Worm (Caenorhabditis elegans) whole organism, L4 larva: ENCODE data around the gene srw-102.

Experiments
- ZK546.5 ChIP-seq, 2 experiments: sonication (generic microtip); optimal IDR thresholded peaks; 2 replicates each; lab custom pipeline; 2017; ENCODE audit warnings: missing biosample characterization in 2 of 2, missing genetic modification characterization in 2 of 2
- aha-1 ChIP-seq: fragments of 150-350 bp; peaks from one replicate; lab custom pipeline; 2014; ENCODE audit warnings: missing biosample characterization, missing genetic modification characterization
- attf-4 ChIP-seq: sonication (generic microtip); optimal IDR thresholded peaks from 3 replicates; lab custom pipeline; 2017; ENCODE audit warnings: missing biosample characterization, missing genetic modification characterization
- ceh-20 ChIP-seq: fragments of 200-800 bp; sonication (Bioruptor generic); IDR thresholded peaks from 2 replicates; pipeline ENCODE4 v1.3.6; 2022; ENCODE audit warnings: missing genetic modification reagents, missing genetic modification characterization, missing compliant biosample characterization
- daf-16 ChIP-seq, 3 experiments: sonication (generic microtip); optimal IDR thresholded peaks; 2 replicates each; lab custom pipeline; 2016 to 2017; ENCODE audit warnings: missing genetic modification characterization in 3 of 3, missing genetic modification reagents in 3 of 3, mild to moderate bottlenecking in 2 of 3, missing compliant biosample characterization in 2 of 3, missing biosample characterization in 1 of 3, moderate library complexity in 1 of 3
- dmd-6 ChIP-seq: fragments of 200-800 bp; sonication (Bioruptor generic); IDR thresholded peaks from 2 replicates; pipeline ENCODE4 v1.3.6; 2022; ENCODE audit warnings: missing genetic modification reagents, missing genetic modification characterization, missing compliant biosample characterization
- dmd-8 ChIP-seq: fragments of 200-800 bp; sonication (Bioruptor generic); IDR thresholded peaks from 2 replicates; pipeline ENCODE4 v1.3.6; 2022; ENCODE audit warnings: missing genetic modification characterization, missing compliant biosample characterization
- egl-27 ChIP-seq: sonication (generic microtip); optimal IDR thresholded peaks from 3 replicates; lab custom pipeline; 2017; ENCODE audit warnings: missing biosample characterization, missing genetic modification reagents, missing genetic modification characterization
- egl-43 ChIP-seq: fragments of 200-800 bp; sonication (Bioruptor generic); IDR thresholded peaks from 2 replicates; pipeline ENCODE4 v1.3.6; 2022; ENCODE audit warnings: missing genetic modification reagents, missing genetic modification characterization, missing compliant biosample characterization
- fkh-10 ChIP-seq: fragments of 150-350 bp; optimal IDR thresholded peaks from 2 replicates; lab custom pipeline; 2014; ENCODE audit warnings: missing biosample characterization, missing genetic modification reagents, missing genetic modification characterization
- hlh-11 ChIP-seq: fragments of 200-800 bp; sonication (Bioruptor generic); optimal IDR thresholded peaks from 2 replicates; lab custom pipeline; 2018; ENCODE audit warnings: mild to moderate bottlenecking, missing genetic modification characterization, missing compliant biosample characterization
- hlh-30 ChIP-seq: sonication (generic microtip); optimal IDR thresholded peaks from 2 replicates; lab custom pipeline; 2017; ENCODE audit warnings: antibody characterized with exemption, mild to moderate bottlenecking, missing genetic modification characterization, missing compliant biosample characterization; ENCODE audit not compliant: insufficient read depth
- lim-7 ChIP-seq: fragments of 200-800 bp; sonication (Bioruptor generic); IDR thresholded peaks from 2 replicates; pipeline ENCODE4 v1.3.6; 2022; ENCODE audit warnings: missing genetic modification characterization, missing compliant biosample characterization
- lin-1 ChIP-seq: fragments of 200-800 bp; sonication (Bioruptor generic); IDR thresholded peaks from 2 replicates; pipeline ENCODE4 v1.3.6; 2022; ENCODE audit warnings: missing genetic modification reagents, missing genetic modification characterization, missing compliant biosample characterization
- lin-39 ChIP-seq: fragments of 150-350 bp; optimal IDR thresholded peaks from 2 replicates; lab custom pipeline; 2014; ENCODE audit warnings: missing biosample characterization, missing genetic modification reagents, missing genetic modification characterization
- madf-5 ChIP-seq, 2 experiments: fragments of 200-800 bp; sonication (Bioruptor generic); IDR thresholded peaks; 2 replicates each; pipeline ENCODE4 v1.3.6; 2022; ENCODE audit warnings: missing compliant biosample characterization in 2 of 2, missing genetic modification characterization in 2 of 2
- mep-1 ChIP-seq: fragments of 150-350 bp; sonication (generic microtip); optimal IDR thresholded peaks from 3 replicates; lab custom pipeline; 2014; ENCODE audit warnings: missing biosample characterization, missing genetic modification characterization
- nhr-10 ChIP-seq: fragments of 150-350 bp; optimal IDR thresholded peaks from 2 replicates; lab custom pipeline; 2014; ENCODE audit warnings: missing biosample characterization, missing genetic modification characterization
- nhr-11 ChIP-seq: fragments of 150-350 bp; optimal IDR thresholded peaks from 2 replicates; lab custom pipeline; 2014; ENCODE audit warnings: missing biosample characterization, missing genetic modification characterization
- nhr-111 ChIP-seq: fragments of 200-800 bp; sonication (Bioruptor generic); optimal IDR thresholded peaks from 2 replicates; lab custom pipeline; 2018; ENCODE audit warnings: mild to moderate bottlenecking, missing genetic modification characterization, missing compliant biosample characterization
- nhr-28 ChIP-seq: fragments of 150-350 bp; optimal IDR thresholded peaks from 2 replicates; lab custom pipeline; 2014; ENCODE audit warnings: missing biosample characterization, missing genetic modification characterization
- nhr-48 ChIP-seq: sonication (generic microtip); optimal IDR thresholded peaks from 2 replicates; lab custom pipeline; 2016; ENCODE audit warnings: mild to moderate bottlenecking, missing genetic modification characterization, missing compliant biosample characterization
- nhr-6 ChIP-seq: fragments of 150-350 bp; optimal IDR thresholded peaks from 2 replicates; lab custom pipeline; 2014; ENCODE audit warnings: missing biosample characterization, missing genetic modification characterization
- nhr-77 ChIP-seq: fragments of 150-350 bp; optimal IDR thresholded peaks from 2 replicates; lab custom pipeline; 2014; ENCODE audit warnings: missing biosample characterization, missing genetic modification characterization
- php-3 ChIP-seq: fragments of 200-800 bp; sonication (Bioruptor generic); IDR thresholded peaks from 2 replicates; pipeline ENCODE4 v1.3.6; 2022; ENCODE audit warnings: missing genetic modification reagents, missing genetic modification characterization, missing compliant biosample characterization
- pqm-1 ChIP-seq: sonication (generic microtip); optimal IDR thresholded peaks from 2 replicates; lab custom pipeline; 2017; ENCODE audit warnings: missing biosample characterization, missing genetic modification characterization
- saeg-2 ChIP-seq: fragments of 200-800 bp; sonication (Bioruptor generic); IDR thresholded peaks from 2 replicates; pipeline ENCODE4 v1.3.6; 2022; ENCODE audit warnings: missing genetic modification reagents, missing genetic modification characterization, missing compliant biosample characterization
- snpc-1.2 ChIP-seq: fragments of 200-800 bp; sonication (Bioruptor generic); IDR thresholded peaks from 2 replicates; pipeline ENCODE4 v1.3.6; 2022; ENCODE audit warnings: missing genetic modification reagents, missing genetic modification characterization, missing compliant biosample characterization
- snpc-4 ChIP-seq: fragments of 150-350 bp; optimal IDR thresholded peaks from 2 replicates; lab custom pipeline; 2014; ENCODE audit warnings: missing biosample characterization, missing genetic modification characterization
- tra-1 ChIP-seq: fragments of 200-800 bp; sonication (Bioruptor generic); IDR thresholded peaks from 2 replicates; pipeline ENCODE4 v1.3.6; 2022; ENCODE audit warnings: missing genetic modification reagents, missing genetic modification characterization, missing compliant biosample characterization
- unc-62 ChIP-seq, 3 experiments: fragments of 150-350 bp in 1 of 3; sonication (generic microtip); optimal IDR thresholded peaks in 2 of 3; peaks in 1 of 3; 1 replicate in 1 of 3; 2 replicates in 2 of 3; lab custom pipeline; 2014 to 2017; ENCODE audit warnings: missing biosample characterization in 3 of 3, missing genetic modification characterization in 3 of 3, missing genetic modification reagents in 3 of 3, missing genotype in 1 of 3
- zag-1 ChIP-seq: fragments of 150-350 bp; optimal IDR thresholded peaks from 2 replicates; lab custom pipeline; 2014; ENCODE audit warnings: missing biosample characterization, missing genetic modification characterization
- zfp-3 ChIP-seq: fragments of 200-800 bp; sonication (Bioruptor generic); conservative IDR thresholded peaks from 2 replicates; pipeline ENCODE4 v1.3.6; 2022; ENCODE audit warnings: missing genetic modification reagents, missing genetic modification characterization, missing compliant biosample characterization
- zip-2 ChIP-seq: fragments of 150-350 bp; optimal IDR thresholded peaks from 2 replicates; lab custom pipeline; 2014; ENCODE audit warnings: missing biosample characterization, missing genetic modification characterization

The srw-102 gene

ce11 chrV:1752496-1752895, 32.5 kb downstream of the srw-102 start, which contains the start of gene ZK697.1:
Gene ZK697.1, plus strand, starts transcription at chrV:1752796.
- no peak for TF ChIP-seq pqm-1 (tag; lab: Kevin White, UChicago)
- no peak for TF ChIP-seq snpc-1.2 (GFP tag; lab: Robert Waterston, UW)
- no peak for TF ChIP-seq nhr-11 (tag; lab: Kevin White, UChicago)
- TF ChIP-seq ZK546.5 (tag; optimal IDR thresholded peaks at IDR 0.05; lab: Kevin White, UChicago) = no peak
- no peak for TF ChIP-seq madf-5 (GFP tag; IDR thresholded peaks at IDR 0.05; lab: Robert Waterston, UW)
- TF ChIP-seq lim-7 (GFP tag; lab: Robert Waterston, UW) = no peak
- no peak for TF ChIP-seq mep-1 (tag; lab: Kevin White, UChicago)
- no peak for TF ChIP-seq hlh-30 (tag; lab: Kevin White, UChicago)
- no peak for TF ChIP-seq nhr-48 (tag; lab: Kevin White, UChicago)
- no peak for TF ChIP-seq saeg-2 (GFP tag; lab: Robert Waterston, UW)
- TF ChIP-seq egl-27 (tag; lab: Kevin White, UChicago) = no peak
- TF ChIP-seq lin-1 (GFP tag; lab: Robert Waterston, UW) = no peak
- no peak for TF ChIP-seq ceh-20
- no peak for TF ChIP-seq fkh-10 (GFP tag; lab: Kevin White, UChicago)
- no peak for TF ChIP-seq nhr-111

- TF ChIP-seq tra-1 (no peak), fkh-10 (GFP tag; lab: Kevin White, UChicago) (no peak), lin-39 (tag; lab: Kevin White, UChicago) (no peak)
Observed at ce11 chrV:1755589-1755988, 35.6 kb downstream of the srw-102 start, which contains the start of gene ZK697.14. Gene ZK697.14, minus strand, starts transcription at chrV:1755689.

- TF ChIP-seq zip-2 (tag; lab: Kevin White, UChicago) (no peak), attf-4 (tag; lab: Kevin White, UChicago) (no peak), php-3 (0 out of 2 replicates have a peak, but pooled peaks have one; percentile 13), unc-62 (GFP tag; optimal IDR thresholded peaks at IDR 0.05 in 1 of 2; lab: Kevin White, UChicago) (peak in 1 of 2 experiments; percentile 70), unc-62 (tag; optimal IDR thresholded peaks at IDR 0.05; lab: Kevin White, UChicago) (no peak), nhr-11 (tag; lab: Kevin White, UChicago) (no peak), dmd-6 (GFP tag; lab: Robert Waterston, UW) (peak; percentile 37; the same call in 1 of the 2 replicates), snpc-4 (no peak), pqm-1 (tag; lab: Kevin White, UChicago) (peak; percentile 55)
Observed at ce11 chrV:1756099-1756498, 36.1 kb downstream of the srw-102 start.

- TF ChIP-seq zfp-3 (GFP tag; lab: Robert Waterston, UW) (no peak), pqm-1 (tag; lab: Kevin White, UChicago) (peak; percentile 55), aha-1 (tag; lab: Kevin White, UChicago) (peak; percentile 23)
Observed at ce11 chrV:1756856-1757255, 36.8 kb downstream of the srw-102 start, which contains the start of gene clec-204. Gene clec-204, plus strand, starts transcription at chrV:1757156.

ce11 chrV:1760682-1761081, 40.7 kb downstream of the srw-102 start, which contains the start of gene clec-205:
Gene clec-205, plus strand, starts transcription at chrV:1760893.
- TF ChIP-seq zag-1 (tag; lab: Kevin White, UChicago) (no peak), nhr-10 (tag; lab: Kevin White, UChicago) (no peak), nhr-28 (tag; lab: Kevin White, UChicago) (peak; percentile 39), dmd-8 (GFP tag; lab: Robert Waterston, UW) (no peak), daf-16 (GFP tag; optimal IDR thresholded peaks at IDR 0.05; lab: Kevin White, UChicago) (no peak), daf-16 (tag; optimal IDR thresholded peaks at IDR 0.05; lab: Kevin White, UChicago) (peak; percentile 86), egl-43 (GFP tag; lab: Robert Waterston, UW) (no peak), nhr-77 (tag; lab: Kevin White, UChicago) (peak; percentile 1), lim-7 (GFP tag; lab: Robert Waterston, UW) (no peak), pqm-1 (tag; lab: Kevin White, UChicago) (peak; percentile 53), unc-62 (GFP tag; optimal IDR thresholded peaks at IDR 0.05 in 1 of 2; lab: Kevin White, UChicago) (no peak), unc-62 (tag; optimal IDR thresholded peaks at IDR 0.05; lab: Kevin White, UChicago) (no peak), nhr-6 (tag; lab: Kevin White, UChicago) (no peak), lin-39 (tag; lab: Kevin White, UChicago) (no peak), dmd-6 (GFP tag; lab: Robert Waterston, UW) (peak; percentile 36; the same call in 1 of the 2 replicates), hlh-11 (tag; lab: Kevin White, UChicago) (no peak)
